Worm (Caenorhabditis elegans): ENCODE results near the gene abhd-3.1.

abhd-3.1 gene

ce11 chrV:19981832-19982462 lies 26.7 kb downstream of the abhd-3.1 start, which contains the start of gene Y60A3A.24:
Gene Y60A3A.24 (minus strand): TSS chrV:19981882.
- TF ChIP-seq klf-2 (GFP tag; conservative IDR thresholded peaks at IDR 0.05) (no peak), tab-1 (GFP tag; IDR thresholded peaks at IDR 0.05) (no peak), flt-1 (GFP tag; IDR thresholded peaks at IDR 0.05) (no peak), ref-1 (GFP tag; conservative IDR thresholded peaks at IDR 0.05) (no peak), ztf-23 (GFP tag; IDR thresholded peaks at IDR 0.05) (no peak), med-1 (GFP tag; optimal IDR thresholded peaks at IDR 0.05; ENCODE audit: insufficient read depth) (no peak), ztf-29 (GFP tag; IDR thresholded peaks at IDR 0.05) (no peak), T22C8.4 (GFP tag; IDR thresholded peaks at IDR 0.05) (no peak), cog-1 (tag; optimal IDR thresholded peaks at IDR 0.05) (no peak)

ce11 chrV:19986213-19986612 lies 30.9 kb downstream of the abhd-3.1 start, which contains the start of gene clec-260:
Gene clec-260 (minus strand): TSS chrV:19986313.
- TF ChIP-seq flt-1 (GFP tag; IDR thresholded peaks at IDR 0.05) (no peak), tab-1 (GFP tag; IDR thresholded peaks at IDR 0.05) (no peak), ztf-29 (GFP tag; IDR thresholded peaks at IDR 0.05) (no peak), ztf-23 (GFP tag; IDR thresholded peaks at IDR 0.05) (no peak), klf-2 (GFP tag; conservative IDR thresholded peaks at IDR 0.05) (no peak), T22C8.4 (GFP tag; IDR thresholded peaks at IDR 0.05) (no peak), ref-1 (GFP tag; conservative IDR thresholded peaks at IDR 0.05) (no peak), med-1 (GFP tag; optimal IDR thresholded peaks at IDR 0.05; ENCODE audit: insufficient read depth) (no peak), cog-1 (tag; optimal IDR thresholded peaks at IDR 0.05) (no peak)

- TF ChIP-seq klf-2 (GFP tag; conservative IDR thresholded peaks at IDR 0.05), result no peak
- TF ChIP-seq T22C8.4 (GFP tag; IDR thresholded peaks at IDR 0.05), result no peak
- TF ChIP-seq flt-1 (GFP tag; IDR thresholded peaks at IDR 0.05), result no peak
- TF ChIP-seq ref-1 (GFP tag; conservative IDR thresholded peaks at IDR 0.05), result no peak
- no peak for TF ChIP-seq med-1 (GFP tag; optimal IDR thresholded peaks at IDR 0.05; ENCODE audit: insufficient read depth)
- no peak for TF ChIP-seq tab-1 (GFP tag; IDR thresholded peaks at IDR 0.05)
- TF ChIP-seq ztf-23 (GFP tag; IDR thresholded peaks at IDR 0.05), result no peak
- TF ChIP-seq cog-1 (tag; optimal IDR thresholded peaks at IDR 0.05), result no peak
- no peak for TF ChIP-seq ztf-29 (GFP tag; IDR thresholded peaks at IDR 0.05)
Observed at ce11 chrV:19986788-19987187, 31.5 kb downstream of the abhd-3.1 start.

- no peak for TF ChIP-seq ztf-29 (GFP tag; IDR thresholded peaks at IDR 0.05)
- no peak for TF ChIP-seq flt-1 (GFP tag; IDR thresholded peaks at IDR 0.05)
- no peak for TF ChIP-seq ztf-23 (GFP tag; IDR thresholded peaks at IDR 0.05)
Observed at ce11 chrV:19987684-19988083, 32.4 kb downstream of the abhd-3.1 start, which contains the start of gene sri-67. Gene sri-67 (plus strand): TSS chrV:19987984.

ce11 chrV:19994093-19994492 lies 38.8 kb downstream of the abhd-3.1 start, which contains the start of gene Y60A3A.25:
Gene Y60A3A.25 (minus strand): TSS chrV:19994193.
- TF ChIP-seq klf-2 (GFP tag; conservative IDR thresholded peaks at IDR 0.05), result no peak
- TF ChIP-seq ztf-23 (GFP tag; IDR thresholded peaks at IDR 0.05), result no peak
- TF ChIP-seq T22C8.4 (GFP tag; IDR thresholded peaks at IDR 0.05), result no peak
- TF ChIP-seq flt-1 (GFP tag; IDR thresholded peaks at IDR 0.05), result no peak
- TF ChIP-seq med-1 (GFP tag; optimal IDR thresholded peaks at IDR 0.05; ENCODE audit: insufficient read depth), result no peak
- no peak for TF ChIP-seq ztf-29 (GFP tag; IDR thresholded peaks at IDR 0.05)
- TF ChIP-seq cog-1 (tag; optimal IDR thresholded peaks at IDR 0.05), result no peak
- TF ChIP-seq tab-1 (GFP tag; IDR thresholded peaks at IDR 0.05), result no peak
- no peak for TF ChIP-seq ref-1 (GFP tag; conservative IDR thresholded peaks at IDR 0.05)

ce11 chrV:19994665-19995064 lies 39.4 kb downstream of the abhd-3.1 start:
- TF ChIP-seq T22C8.4 (GFP tag; IDR thresholded peaks at IDR 0.05) (no peak), tab-1 (GFP tag; IDR thresholded peaks at IDR 0.05) (no peak), ztf-29 (GFP tag; IDR thresholded peaks at IDR 0.05) (no peak), med-1 (GFP tag; optimal IDR thresholded peaks at IDR 0.05; ENCODE audit: insufficient read depth) (no peak), ztf-23 (GFP tag; IDR thresholded peaks at IDR 0.05) (no peak), ref-1 (GFP tag; conservative IDR thresholded peaks at IDR 0.05) (no peak), flt-1 (GFP tag; IDR thresholded peaks at IDR 0.05) (no peak), klf-2 (GFP tag; conservative IDR thresholded peaks at IDR 0.05) (no peak), cog-1 (tag; optimal IDR thresholded peaks at IDR 0.05) (no peak)

- TF ChIP-seq cog-1 (tag; optimal IDR thresholded peaks at IDR 0.05) (no peak), T22C8.4 (GFP tag; IDR thresholded peaks at IDR 0.05) (no peak), ztf-23 (GFP tag; IDR thresholded peaks at IDR 0.05) (no peak), klf-2 (GFP tag; conservative IDR thresholded peaks at IDR 0.05) (no peak), ref-1 (GFP tag; conservative IDR thresholded peaks at IDR 0.05) (no peak), med-1 (GFP tag; optimal IDR thresholded peaks at IDR 0.05; ENCODE audit: insufficient read depth) (no peak), ztf-29 (GFP tag; IDR thresholded peaks at IDR 0.05) (no peak), tab-1 (GFP tag; IDR thresholded peaks at IDR 0.05) (no peak), flt-1 (GFP tag; IDR thresholded peaks at IDR 0.05) (no peak)
Observed at ce11 chrV:19997481-19997880, 42.2 kb downstream of the abhd-3.1 start.

- TF ChIP-seq med-1 (GFP tag; optimal IDR thresholded peaks at IDR 0.05; ENCODE audit: insufficient read depth), result no peak
- no peak for TF ChIP-seq tab-1 (GFP tag; IDR thresholded peaks at IDR 0.05)
- TF ChIP-seq T22C8.4 (GFP tag; IDR thresholded peaks at IDR 0.05), result peak; percentile 81
- peak; percentile 89; the same call in 1 of the 2 replicates for TF ChIP-seq ztf-29 (GFP tag; IDR thresholded peaks at IDR 0.05)
- TF ChIP-seq flt-1 (GFP tag; IDR thresholded peaks at IDR 0.05), result no peak
Observed at ce11 chrV:19998203-19998836, 43.0 kb downstream of the abhd-3.1 start.

- TF ChIP-seq tab-1 (GFP tag; IDR thresholded peaks at IDR 0.05) (no peak), flt-1 (GFP tag; IDR thresholded peaks at IDR 0.05) (no peak), T22C8.4 (GFP tag; IDR thresholded peaks at IDR 0.05) (0 out of 2 replicates have a peak, but pooled peaks have one; percentile 36)
Observed at ce11 chrV:19999100-19999499, 43.8 kb downstream of the abhd-3.1 start.

ce11 chrV:19999789-20000188 lies 44.5 kb downstream of the abhd-3.1 start:
- TF ChIP-seq T22C8.4 (GFP tag; IDR thresholded peaks at IDR 0.05) (no peak), tab-1 (GFP tag; IDR thresholded peaks at IDR 0.05) (no peak), ref-1 (GFP tag; conservative IDR thresholded peaks at IDR 0.05) (no peak), ztf-29 (GFP tag; IDR thresholded peaks at IDR 0.05) (no peak), klf-2 (GFP tag; conservative IDR thresholded peaks at IDR 0.05) (no peak), flt-1 (GFP tag; IDR thresholded peaks at IDR 0.05) (no peak), cog-1 (tag; optimal IDR thresholded peaks at IDR 0.05) (no peak), ztf-23 (GFP tag; IDR thresholded peaks at IDR 0.05) (no peak), med-1 (GFP tag; optimal IDR thresholded peaks at IDR 0.05; ENCODE audit: insufficient read depth) (no peak)
